Fruit fly (Drosophila melanogaster) whole organism, embryonic: Measurements from ENCODE around the gene Ccz1.

Experiments used
- ATbp ChIP-seq: fragments of 200-800 bp; sonication (Bioruptor generic); optimal IDR thresholded peaks from 2 replicates; lab custom pipeline; 2017; ENCODE audit warnings: missing biosample characterization, mild to moderate bottlenecking, missing genetic modification characterization, missing genetic modification reagents
- B-H1 ChIP-seq: fragments of 200-800 bp; sonication (Bioruptor generic); IDR thresholded peaks from 3 replicates; pipeline ENCODE4 v1.3.6; 2022; ENCODE audit warnings: missing biosample characterization, missing genetic modification characterization
- CG10979 ChIP-seq: fragments of 200-800 bp; sonication (Bioruptor generic); optimal IDR thresholded peaks from 2 replicates; lab custom pipeline; 2018; ENCODE audit warnings: missing biosample characterization, mild to moderate bottlenecking, missing genetic modification characterization, moderate library complexity
- CG11247 ChIP-seq: fragments of 200-800 bp; sonication (Bioruptor generic); IDR thresholded peaks from 2 replicates; pipeline ENCODE4 v1.3.6; 2022; ENCODE audit warnings: missing biosample characterization, missing genetic modification characterization
- CG12391 ChIP-seq: fragments of 200-800 bp; sonication (Bioruptor generic); optimal IDR thresholded peaks from 3 replicates; lab custom pipeline; 2018; ENCODE audit warnings: missing biosample characterization, mild to moderate bottlenecking, missing genetic modification characterization, moderate library complexity
- CG14050 ChIP-seq: fragments of 200-800 bp; sonication (Bioruptor generic); IDR thresholded peaks from 3 replicates; pipeline ENCODE4 v1.3.6; 2022; ENCODE audit warnings: missing biosample characterization, missing genetic modification characterization
- CG14860 ChIP-seq: fragments of 200-800 bp; sonication (Bioruptor generic); IDR thresholded peaks from 3 replicates; pipeline ENCODE4 v1.3.6; 2022; ENCODE audit warnings: missing biosample characterization, missing genetic modification characterization; ENCODE audit not compliant: partially characterized antibody
- CG15073 ChIP-seq: fragments of 200-800 bp; sonication (Bioruptor generic); optimal IDR thresholded peaks from 2 replicates; lab custom pipeline; 2016; ENCODE audit warnings: missing biosample characterization, missing genetic modification characterization
- CG15269 ChIP-seq: fragments of 200-800 bp; sonication (Bioruptor generic); optimal IDR thresholded peaks from 2 replicates; lab custom pipeline; 2018; ENCODE audit warnings: missing biosample characterization, mild to moderate bottlenecking, missing genetic modification characterization, moderate library complexity
- CG17186 ChIP-seq: fragments of 200-800 bp; sonication (Bioruptor generic); optimal IDR thresholded peaks from 3 replicates; lab custom pipeline; 2017; ENCODE audit warnings: missing biosample characterization, missing genetic modification reagents, missing genetic modification characterization
- CG17359 ChIP-seq: fragments of 200-800 bp; sonication (Bioruptor generic); optimal IDR thresholded peaks from 3 replicates; lab custom pipeline; 2018; ENCODE audit warnings: missing biosample characterization, mild to moderate bottlenecking, missing genetic modification characterization, moderate library complexity
- CG18619 ChIP-seq: fragments of 200-800 bp; sonication (Bioruptor generic); optimal IDR thresholded peaks from 3 replicates; lab custom pipeline; 2017; ENCODE audit warnings: missing biosample characterization, mild to moderate bottlenecking, missing genetic modification characterization
- CG2202 ChIP-seq: fragments of 200-800 bp; sonication (Bioruptor generic); optimal IDR thresholded peaks from 2 replicates; lab custom pipeline; 2018; ENCODE audit warnings: missing biosample characterization, mild to moderate bottlenecking, missing genetic modification characterization
- CG2712 ChIP-seq: fragments of 200-800 bp; optimal IDR thresholded peaks from 3 replicates; lab custom pipeline; 2019; ENCODE audit warnings: missing biosample characterization, mild to moderate bottlenecking, missing genetic modification characterization, moderate library complexity
- CG31388 ChIP-seq: fragments of 200-800 bp; sonication (Bioruptor generic); optimal IDR thresholded peaks from 2 replicates; lab custom pipeline; 2016; ENCODE audit warnings: missing biosample characterization, missing genetic modification characterization
- CG3838 ChIP-seq: fragments of 200-800 bp; sonication (Bioruptor generic); optimal IDR thresholded peaks from 3 replicates; lab custom pipeline; 2016; ENCODE audit warnings: missing biosample characterization, missing genetic modification characterization
- CG4820 ChIP-seq: fragments of 200-800 bp; sonication (Bioruptor generic); optimal IDR thresholded peaks from 3 replicates; lab custom pipeline; 2016; ENCODE audit warnings: missing biosample characterization, missing genetic modification characterization
- CG4854 ChIP-seq: fragments of 200-800 bp; sonication (Bioruptor generic); optimal IDR thresholded peaks from 2 replicates; lab custom pipeline; 2016; ENCODE audit warnings: missing biosample characterization, missing genetic modification characterization, inconsistent platforms
- CG6272 ChIP-seq: fragments of 200-800 bp; sonication (Bioruptor generic); IDR thresholded peaks from 2 replicates; pipeline ENCODE4 v1.3.6; 2022; ENCODE audit warnings: missing biosample characterization, missing genetic modification characterization
- CG8290 ChIP-seq, 3 experiments: fragments of 200-800 bp; sonication (Bioruptor generic); optimal IDR thresholded peaks; 2 replicates each; lab custom pipeline; 2016 to 2019; ENCODE audit warnings: missing biosample characterization in 3 of 3, missing genetic modification characterization in 3 of 3, mild to moderate bottlenecking in 2 of 3, moderate library complexity in 1 of 3
- CG9876 ChIP-seq: fragments of 200-800 bp; sonication (Bioruptor generic); optimal IDR thresholded peaks from 2 replicates; lab custom pipeline; 2016; ENCODE audit warnings: missing biosample characterization, missing genetic modification characterization
- HLHmδ ChIP-seq: fragments of 200-800 bp; sonication (Bioruptor generic); optimal IDR thresholded peaks from 2 replicates; lab custom pipeline; 2018; ENCODE audit warnings: missing biosample characterization, mild to moderate bottlenecking, missing genetic modification characterization, moderate library complexity
- Lpt ChIP-seq: fragments of >200 bp; optimal IDR thresholded peaks from 2 replicates; lab custom pipeline; 2018; ENCODE audit warnings: missing biosample characterization, missing genetic modification characterization
- MESR4 ChIP-seq: fragments of 200-800 bp; sonication (Bioruptor generic); optimal IDR thresholded peaks from 2 replicates; lab custom pipeline; 2018; ENCODE audit warnings: missing biosample characterization, mild to moderate bottlenecking, missing genetic modification characterization, moderate library complexity
- Mad ChIP-seq: fragments of 200-800 bp; sonication (Bioruptor generic); optimal IDR thresholded peaks from 2 replicates; lab custom pipeline; 2016; ENCODE audit warnings: missing biosample characterization, missing genetic modification characterization
- Mes4 ChIP-seq: fragments of 200-800 bp; sonication (Bioruptor generic); optimal IDR thresholded peaks from 2 replicates; lab custom pipeline; 2016; ENCODE audit warnings: missing biosample characterization, missing genetic modification characterization
- Side ChIP-seq: fragments of 200-800 bp; sonication (Bioruptor generic); optimal IDR thresholded peaks from 2 replicates; lab custom pipeline; 2016; ENCODE audit warnings: missing biosample characterization, missing genetic modification characterization
- Xrp1 ChIP-seq: fragments of 200-800 bp; sonication (Bioruptor generic); IDR thresholded peaks from 2 replicates; pipeline ENCODE4 v1.3.6; 2022; ENCODE audit warnings: missing biosample characterization, missing genetic modification characterization
- ab ChIP-seq: fragments of 200-800 bp; sonication (Bioruptor generic); optimal IDR thresholded peaks from 2 replicates; lab custom pipeline; 2016; ENCODE audit warnings: missing biosample characterization, missing genetic modification characterization
- az2 ChIP-seq: fragments of 200-800 bp; sonication (Bioruptor generic); optimal IDR thresholded peaks from 3 replicates; lab custom pipeline; 2016; ENCODE audit warnings: missing biosample characterization, missing genetic modification characterization
- br ChIP-seq: fragments of >200 bp; optimal IDR thresholded peaks from 2 replicates; lab custom pipeline; 2017
- chm ChIP-seq: fragments of 200-800 bp; sonication (Bioruptor generic); IDR thresholded peaks from 2 replicates; pipeline ENCODE4 v1.3.6; 2022; ENCODE audit warnings: missing biosample characterization, missing genetic modification characterization
- crp ChIP-seq, 2 experiments: fragments of 200-800 bp; sonication (Bioruptor generic); optimal IDR thresholded peaks; 2 replicates in 1 of 2; 3 replicates in 1 of 2; lab custom pipeline; 2017; ENCODE audit warnings: missing biosample characterization in 2 of 2, missing genetic modification characterization in 2 of 2, mild to moderate bottlenecking in 1 of 2, moderate library complexity in 1 of 2
- disco-r ChIP-seq: fragments of 200-800 bp; sonication (Bioruptor generic); optimal IDR thresholded peaks from 2 replicates; lab custom pipeline; 2016; ENCODE audit warnings: missing biosample characterization, missing genetic modification characterization
- dmrt11E ChIP-seq: fragments of 200-800 bp; sonication (Bioruptor generic); optimal IDR thresholded peaks from 3 replicates; lab custom pipeline; 2018; ENCODE audit warnings: missing biosample characterization, mild to moderate bottlenecking, missing genetic modification characterization, moderate library complexity
- dmrt99B ChIP-seq: fragments of 200-800 bp; sonication (Bioruptor generic); optimal IDR thresholded peaks from 2 replicates; lab custom pipeline; 2018; ENCODE audit warnings: missing biosample characterization, mild to moderate bottlenecking, missing genetic modification characterization, moderate library complexity
- esg ChIP-seq: fragments of 200-800 bp; sonication (Bioruptor generic); conservative IDR thresholded peaks from 2 replicates; pipeline ENCODE4 v1.3.6; 2022; ENCODE audit warnings: missing biosample characterization, missing genetic modification characterization
- eve ChIP-seq, 2 experiments: fragments of >200 bp; optimal IDR thresholded peaks; 2 replicates each; lab custom pipeline; 2017; ENCODE audit warnings: missing biosample characterization in 2 of 2, missing genetic modification characterization in 2 of 2
- ftz-f1 ChIP-seq: fragments of 200-800 bp; sonication (Bioruptor generic); optimal IDR thresholded peaks from 2 replicates; lab custom pipeline; 2016; ENCODE audit warnings: missing biosample characterization, missing genetic modification characterization
- gro ChIP-seq: fragments of 200-800 bp; sonication (Bioruptor generic); optimal IDR thresholded peaks from 2 replicates; lab custom pipeline; 2016; ENCODE audit warnings: missing biosample characterization, missing genetic modification characterization
- her ChIP-seq: fragments of 200-800 bp; sonication (Bioruptor generic); optimal IDR thresholded peaks from 2 replicates; lab custom pipeline; 2016; ENCODE audit warnings: missing biosample characterization, missing genetic modification characterization
- nerfin-1 ChIP-seq: fragments of 200-800 bp; sonication (Bioruptor generic); optimal IDR thresholded peaks from 3 replicates; lab custom pipeline; 2019; ENCODE audit warnings: missing biosample characterization, mild to moderate bottlenecking, missing genetic modification characterization, moderate library complexity
- pita ChIP-seq: fragments of 200-800 bp; sonication (Bioruptor generic); optimal IDR thresholded peaks from 2 replicates; lab custom pipeline; 2017; ENCODE audit warnings: missing biosample characterization, mild to moderate bottlenecking, missing genetic modification characterization
- ranshi ChIP-seq: fragments of 200-800 bp; sonication (Bioruptor generic); IDR thresholded peaks from 2 replicates; pipeline ENCODE4 v1.3.6; 2022; ENCODE audit warnings: missing biosample characterization, missing genetic modification characterization
- ro ChIP-seq: fragments of 200-800 bp; sonication (Bioruptor generic); IDR thresholded peaks from 2 replicates; pipeline ENCODE4 v1.3.6; 2022; ENCODE audit warnings: missing biosample characterization, missing genetic modification characterization
- sens ChIP-seq: fragments of 200-800 bp; sonication (Bioruptor generic); peaks from one replicate; lab custom pipeline; 2016; ENCODE audit warnings: missing biosample characterization, missing genetic modification characterization
- sens-2 ChIP-seq: fragments of 200-800 bp; sonication (Bioruptor generic); IDR thresholded peaks from 2 replicates; pipeline ENCODE4 v1.3.6; 2022; ENCODE audit warnings: missing biosample characterization, missing genetic modification characterization
- sisA ChIP-seq: fragments of 200-800 bp; sonication (Bioruptor generic); IDR thresholded peaks from 2 replicates; pipeline ENCODE4 v1.3.6; 2022; ENCODE audit warnings: missing biosample characterization, missing genetic modification characterization
- slp2 ChIP-seq: fragments of 200-800 bp; sonication (Bioruptor generic); optimal IDR thresholded peaks from 2 replicates; lab custom pipeline; 2016; ENCODE audit warnings: missing biosample characterization, missing genetic modification characterization
- tin ChIP-seq: fragments of 200-800 bp; sonication (Bioruptor generic); optimal IDR thresholded peaks from 3 replicates; lab custom pipeline; 2016; ENCODE audit warnings: missing biosample characterization, missing genetic modification characterization
- toy ChIP-seq: fragments of 200-800 bp; sonication (Bioruptor generic); IDR thresholded peaks from 2 replicates; pipeline ENCODE4 v1.3.6; 2022; ENCODE audit warnings: missing biosample characterization, missing genetic modification characterization
- unpg ChIP-seq: fragments of 200-800 bp; sonication (Bioruptor generic); optimal IDR thresholded peaks from 3 replicates; lab custom pipeline; 2018; ENCODE audit warnings: missing biosample characterization, mild to moderate bottlenecking, missing genetic modification characterization, moderate library complexity
- zfh2 ChIP-seq: fragments of 200-800 bp; sonication (Bioruptor generic); optimal IDR thresholded peaks from 2 replicates; lab custom pipeline; 2016; ENCODE audit warnings: missing biosample characterization, missing genetic modification characterization

The Ccz1 gene

dm6 chr3L:3882046-3882445, 16.9 kb downstream of the Ccz1 start (continued):
- TF ChIP-seq CG14860 (GFP tag; lab: Robert Waterston, UW) (no peak), CG17186 (no peak), crp (GFP tag; optimal IDR thresholded peaks at IDR 0.05; lab: Kevin White, UChicago) (no peak), Lpt (GFP tag; lab: Kevin White, UChicago) (no peak), ab (no peak), az2 (peak; percentile 22), CG8290 (GFP tag; optimal IDR thresholded peaks at IDR 0.05; lab: Kevin White, UChicago) (no peak), CG8290 (tag; optimal IDR thresholded peaks at IDR 0.05; lab: Kevin White, UChicago) (no peak), CG18619 (no peak), CG15269 (tag; lab: Kevin White, UChicago) (no peak), CG6272 (GFP tag; lab: Robert Waterston, UW) (no peak), ftz-f1 (no peak), zfh2 (no peak), tin (GFP tag; lab: Kevin White, UChicago) (peak; percentile 15), slp2 (GFP tag; lab: Kevin White, UChicago) (no peak), eve (GFP tag; optimal IDR thresholded peaks at IDR 0.05; lab: Kevin White, UChicago) (no peak), sisA (GFP tag; lab: Robert Waterston, UW) (no peak), br (lab: Kevin White, UChicago) (no peak), Mad (GFP tag; lab: Kevin White, UChicago) (no peak), CG2202 (tag; lab: Kevin White, UChicago) (peak; percentile 16), CG9876 (GFP tag; lab: Kevin White, UChicago) (no peak), sens-2 (GFP tag; lab: Robert Waterston, UW) (no peak), CG11247 (no peak), CG10979 (tag; lab: Kevin White, UChicago) (peak; percentile 56), ranshi (no peak), CG31388 (no peak), CG12391 (peak; percentile 32), MESR4 (GFP tag; lab: Kevin White, UChicago) (no peak), Side (no peak), CG4820 (GFP tag; lab: Kevin White, UChicago) (no peak), sens (GFP tag; lab: Kevin White, UChicago) (peak; percentile 75), her (GFP tag; lab: Kevin White, UChicago) (no peak), CG3838 (GFP tag; lab: Kevin White, UChicago) (no peak), CG2712 (peak; percentile 24), CG17359 (tag; lab: Kevin White, UChicago) (no peak), CG14050 (GFP tag; lab: Robert Waterston, UW) (no peak), B-H1 (no peak), ATbp (GFP tag; lab: Kevin White, UChicago) (no peak), toy (GFP tag; lab: Robert Waterston, UW) (no peak), ro (GFP tag; lab: Robert Waterston, UW) (no peak), CG4854 (GFP tag; lab: Kevin White, UChicago) (no peak), Xrp1 (GFP tag; lab: Robert Waterston, UW) (peak; percentile 49; the same call in 1 of the 2 replicates), HLHmδ (no peak), nerfin-1 (no peak), CG15073 (GFP tag; lab: Kevin White, UChicago) (no peak), dmrt11E (tag; lab: Kevin White, UChicago) (peak; percentile 72), Mes4 (no peak), dmrt99B (no peak), pita (GFP tag; lab: Kevin White, UChicago) (no peak), unpg (GFP tag; lab: Kevin White, UChicago) (peak; percentile 23), disco-r (no peak), esg (no peak), chm (GFP tag; lab: Robert Waterston, UW) (no peak), gro (GFP tag; lab: Kevin White, UChicago) (no peak)
